Fruit fly (Drosophila melanogaster): ENCODE data around the gene nSyb.

Gene nSyb

dm6 chr3L:1665544-1665943 lies 28.0 kb upstream of the nSyb start:
- TF ChIP-seq CG13624 (GFP tag; optimal IDR thresholded peaks at IDR 0.05) (no peak), Med (GFP tag) (peak; percentile 73), abd-A (tag; optimal IDR thresholded peaks at IDR 0.05) (no peak), CG1832 (GFP tag; optimal IDR thresholded peaks at IDR 0.05) (peak; percentile 4), CG6765 (GFP tag; optimal IDR thresholded peaks at IDR 0.05) (no peak), CG6791 (GFP tag; IDR thresholded peaks at IDR 0.05; ENCODE audit: partially characterized antibody) (no peak), Pdp1 (GFP tag; optimal IDR thresholded peaks at IDR 0.05) (no peak), CG18262 (tag; optimal IDR thresholded peaks at IDR 0.05) (no peak), chm (GFP tag; IDR thresholded peaks at IDR 0.05) (0 out of 2 replicates have a peak, but pooled peaks have one; percentile 37), Ets65A (GFP tag) (peak; percentile 91)

DNA sequence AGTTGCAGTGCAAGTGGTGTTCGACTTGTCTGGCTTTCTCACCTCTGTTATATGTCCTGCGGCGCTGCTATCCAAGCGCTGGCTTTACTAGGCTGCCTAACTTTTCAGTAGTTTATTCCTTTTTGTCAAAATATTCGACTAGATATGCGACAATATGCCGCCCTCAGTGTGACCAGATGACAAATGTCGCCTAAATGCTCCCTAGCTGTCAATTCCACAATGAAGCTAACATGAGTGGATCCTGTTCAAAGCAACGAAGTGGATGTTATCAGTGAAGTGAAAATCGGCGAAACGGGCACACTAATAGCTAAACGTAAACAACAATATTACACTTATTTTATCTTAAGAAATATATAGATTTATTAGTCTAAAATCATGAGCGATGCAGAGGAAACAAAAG lies 27.3 kb upstream of the nSyb start, which contains the start of the genes Srrm234 and CG7974:
Srrm234 (minus strand) TSS at position 189 of the 400 bp plus-strand sequence.
CG7974 (plus strand) TSS at position 263 of the 400 bp plus-strand sequence.
- TF ChIP-seq gfzf (GFP tag; optimal IDR thresholded peaks at IDR 0.05), result peak; percentile 88
- TF ChIP-seq CG7745 (tag; optimal IDR thresholded peaks at IDR 0.05), result no peak
- peak; percentile 83 for TF ChIP-seq CG9437 (GFP tag; optimal IDR thresholded peaks at IDR 0.05)
- TF ChIP-seq Bgb (GFP tag; IDR thresholded peaks at IDR 0.05; ENCODE audit: partially characterized antibody), result peak; percentile 38; the same call in 1 of the 2 replicates
- TF ChIP-seq ham (GFP tag; IDR thresholded peaks at IDR 0.05), result no peak
- TF ChIP-seq bbx (GFP tag; IDR thresholded peaks at IDR 0.05; ENCODE audit: partially characterized antibody), result peak; percentile 32; the same call in 1 of the 2 replicates
- TF ChIP-seq bigmax (GFP tag; optimal IDR thresholded peaks at IDR 0.05), result peak; percentile 46
- TF ChIP-seq Lhr (GFP tag; optimal IDR thresholded peaks at IDR 0.05), result peak; percentile 5
- TF ChIP-seq MBD-R2 (GFP tag; IDR thresholded peaks at IDR 0.05), result peak; percentile 93
- peak; percentile 49 for TF ChIP-seq hbn (GFP tag; IDR thresholded peaks at IDR 0.05; ENCODE audit: partially characterized antibody)
- no peak for TF ChIP-seq chm (GFP tag; IDR thresholded peaks at IDR 0.05)
- peak; percentile 18 for TF ChIP-seq CG2116 (GFP tag; optimal IDR thresholded peaks at IDR 0.05)
- peak; percentile 94 for TF ChIP-seq Elba2 (GFP tag; optimal IDR thresholded peaks at IDR 0.05)
- no peak for TF ChIP-seq CG32767 (GFP tag; IDR thresholded peaks at IDR 0.05)
- 0 out of 2 replicates have a peak, but pooled peaks have one; percentile 22 for TF ChIP-seq CG3847 (GFP tag; IDR thresholded peaks at IDR 0.05)
- TF ChIP-seq nau (GFP tag; optimal IDR thresholded peaks at IDR 0.05), result no peak
- TF ChIP-seq E2f2 (GFP tag; IDR thresholded peaks at IDR 0.05), result peak; percentile 55
- peak; percentile 20 for TF ChIP-seq HmgZ (tag; optimal IDR thresholded peaks at IDR 0.05)
- TF ChIP-seq phol (tag; optimal IDR thresholded peaks at IDR 0.05), result peak; percentile 53
- TF ChIP-seq CG6683 (GFP tag; optimal IDR thresholded peaks at IDR 0.05), result no peak
- peak; percentile 50 for TF ChIP-seq Sry-β (GFP tag; optimal IDR thresholded peaks at IDR 0.05)
- peak; percentile 9 for TF ChIP-seq CG8924 (tag; optimal IDR thresholded peaks at IDR 0.05)
- no peak for TF ChIP-seq sr (GFP tag; IDR thresholded peaks at IDR 0.05)
- TF ChIP-seq Myb (GFP tag; optimal IDR thresholded peaks at IDR 0.05), result peak; percentile 7
- peak; percentile 69 for TF ChIP-seq CG13287 (GFP tag; IDR thresholded peaks at IDR 0.05; ENCODE audit: partially characterized antibody)
- peak; percentile 54 for TF ChIP-seq sens (GFP tag)
- TF ChIP-seq CG33557 (GFP tag; optimal IDR thresholded peaks at IDR 0.05), result no peak
- no peak for TF ChIP-seq CG2129 (GFP tag; IDR thresholded peaks at IDR 0.05; ENCODE audit: partially characterized antibody)
- peak; percentile 13 for TF ChIP-seq Nf-YC (tag; optimal IDR thresholded peaks at IDR 0.05)
- 0 out of 3 replicates have a peak, but pooled peaks have one; percentile 11 for TF ChIP-seq knrl (GFP tag; IDR thresholded peaks at IDR 0.05; ENCODE audit: partially characterized antibody)
- peak; percentile 10 for TF ChIP-seq nmo (GFP tag; optimal IDR thresholded peaks at IDR 0.05)
- TF ChIP-seq CG10979 (tag; optimal IDR thresholded peaks at IDR 0.05), result peak; percentile 6
- peak; percentile 84 for TF ChIP-seq MESR4 (GFP tag; optimal IDR thresholded peaks at IDR 0.05)
- TF ChIP-seq CG10431 (GFP tag; optimal IDR thresholded peaks at IDR 0.05), result no peak
- TF ChIP-seq CG18262 (tag; optimal IDR thresholded peaks at IDR 0.05), result no peak
- TF ChIP-seq CG42726 (GFP tag; IDR thresholded peaks at IDR 0.05; ENCODE audit: partially characterized antibody), result no peak
- TF ChIP-seq grau (tag; optimal IDR thresholded peaks at IDR 0.05), result peak; percentile 4
- no peak for TF ChIP-seq hkb (optimal IDR thresholded peaks at IDR 0.05)
- TF ChIP-seq hkb (GFP tag; IDR thresholded peaks at IDR 0.05), result 0 out of 2 replicates have a peak, but pooled peaks have one; percentile 25
- TF ChIP-seq fd3F (GFP tag; optimal IDR thresholded peaks at IDR 0.05), result no peak
